Fruit fly (Drosophila melanogaster) whole organism, pupa: ENCODE measurements around the gene CG31697.

Source experiments
- CG10348 ChIP-seq: fragments of 200-800 bp; sonication (Bioruptor generic); IDR thresholded peaks from 2 replicates; pipeline ENCODE4 v1.3.6; 2022; ENCODE audit warnings: missing biosample characterization, missing genetic modification characterization
- CG12605 ChIP-seq: fragments of 200-800 bp; sonication (Bioruptor generic); IDR thresholded peaks from 2 replicates; pipeline ENCODE4 v1.3.6; 2022; ENCODE audit warnings: missing biosample characterization, missing genetic modification characterization
- CG15710 ChIP-seq: fragments of 200-800 bp; sonication (Bioruptor generic); optimal IDR thresholded peaks from 2 replicates; lab custom pipeline; 2018; ENCODE audit warnings: missing biosample characterization, mild to moderate bottlenecking, missing genetic modification characterization, moderate library complexity
- CG17806 ChIP-seq: fragments of 200-800 bp; sonication (Bioruptor generic); optimal IDR thresholded peaks from 2 replicates; lab custom pipeline; 2018; ENCODE audit warnings: missing biosample characterization, mild to moderate bottlenecking, missing genetic modification characterization, moderate library complexity
- CG34367 ChIP-seq: fragments of 200-800 bp; sonication (Bioruptor generic); optimal IDR thresholded peaks from 2 replicates; lab custom pipeline; 2018; ENCODE audit warnings: missing biosample characterization, mild to moderate bottlenecking, missing genetic modification characterization
- CG9948 ChIP-seq: fragments of 200-800 bp; sonication (Bioruptor generic); optimal IDR thresholded peaks from 2 replicates; lab custom pipeline; 2018; ENCODE audit warnings: missing biosample characterization, mild to moderate bottlenecking, missing genetic modification characterization, moderate library complexity
- D1 ChIP-seq: fragments of 200-800 bp; sonication (Bioruptor generic); optimal IDR thresholded peaks from 2 replicates; lab custom pipeline; 2018; ENCODE audit warnings: missing biosample characterization, mild to moderate bottlenecking, missing genetic modification characterization, moderate library complexity
- Ets98B ChIP-seq: fragments of 200-800 bp; sonication (Bioruptor generic); IDR thresholded peaks from 2 replicates; pipeline ENCODE4 v1.3.6; 2022; ENCODE audit warnings: missing biosample characterization, missing genetic modification characterization
- Pif1A ChIP-seq: fragments of 200-800 bp; sonication (Bioruptor generic); optimal IDR thresholded peaks from 3 replicates; lab custom pipeline; 2016; ENCODE audit warnings: missing biosample characterization, missing genetic modification characterization
- gl ChIP-seq: fragments of 200-800 bp; sonication (Bioruptor generic); optimal IDR thresholded peaks from 2 replicates; lab custom pipeline; 2018; ENCODE audit warnings: missing biosample characterization, mild to moderate bottlenecking, missing genetic modification characterization
- rn ChIP-seq: fragments of 200-800 bp; sonication (Bioruptor generic); IDR thresholded peaks from 2 replicates; pipeline ENCODE4 v1.3.6; 2022; ENCODE audit warnings: missing biosample characterization, missing genetic modification characterization

- no peak for TF ChIP-seq CG15710 (tag; lab: Kevin White, UChicago)
- TF ChIP-seq CG17806 (tag; lab: Kevin White, UChicago), result no peak
- TF ChIP-seq CG10348, result no peak
- no peak for TF ChIP-seq rn (GFP tag; lab: Robert Waterston, UW)
- no peak; the same call in 1 of the 2 replicates for TF ChIP-seq CG12605 (GFP tag; lab: Robert Waterston, UW)
- no peak for TF ChIP-seq CG9948
- TF ChIP-seq Pif1A (GFP tag; lab: Kevin White, UChicago), result no peak
- TF ChIP-seq D1 (tag; lab: Kevin White, UChicago), result no peak
- peak; percentile 65 for TF ChIP-seq gl (tag; lab: Kevin White, UChicago)
- TF ChIP-seq Ets98B (GFP tag; lab: Robert Waterston, UW), result no peak
- TF ChIP-seq CG34367 (tag; lab: Kevin White, UChicago), result peak; percentile 28
These were observed 14.2 kb downstream of the CG31697 start for dm6 chr2L:19549412-19549811.
